Worm (Caenorhabditis elegans) whole organism, L4 larva: ENCODE results near the gene C34D10.5.

Experiments
- R02D3.7 ChIP-seq: fragments of 150-350 bp; sonication (generic microtip); optimal IDR thresholded peaks from 3 replicates; lab custom pipeline; 2014; ENCODE audit warnings: missing biosample characterization, missing genetic modification characterization
- T20F7.1 ChIP-seq: fragments of 200-800 bp; sonication (Bioruptor generic); optimal IDR thresholded peaks from 2 replicates; lab custom pipeline; 2018; ENCODE audit warnings: mild to moderate bottlenecking, missing genetic modification characterization, missing compliant biosample characterization
- Y105C5A.15 ChIP-seq: fragments of 200-800 bp; sonication (Bioruptor generic); IDR thresholded peaks from 2 replicates; pipeline ENCODE4 v1.3.6; 2022; ENCODE audit warnings: missing genetic modification characterization, missing compliant biosample characterization
- Y48G9A.11 ChIP-seq: fragments of 200-800 bp; sonication (Bioruptor generic); IDR thresholded peaks from 2 replicates; pipeline ENCODE4 v1.3.6; 2022; ENCODE audit warnings: missing genetic modification reagents, missing genetic modification characterization, missing compliant biosample characterization
- ZK546.5 ChIP-seq, 2 experiments: sonication (generic microtip); optimal IDR thresholded peaks; 2 replicates each; lab custom pipeline; 2017; ENCODE audit warnings: missing biosample characterization in 2 of 2, missing genetic modification characterization in 2 of 2
- ama-1 ChIP-seq: fragments of 150-350 bp; optimal IDR thresholded peaks from 2 replicates; lab custom pipeline; 2014; ENCODE audit warnings: inconsistent platforms, mixed read lengths
- attf-4 ChIP-seq: sonication (generic microtip); optimal IDR thresholded peaks from 3 replicates; lab custom pipeline; 2017; ENCODE audit warnings: missing biosample characterization, missing genetic modification characterization
- ceh-20 ChIP-seq: fragments of 200-800 bp; sonication (Bioruptor generic); IDR thresholded peaks from 2 replicates; pipeline ENCODE4 v1.3.6; 2022; ENCODE audit warnings: missing genetic modification reagents, missing genetic modification characterization, missing compliant biosample characterization
- ceh-28 ChIP-seq: fragments of 150-350 bp; optimal IDR thresholded peaks from 2 replicates; lab custom pipeline; 2014; ENCODE audit warnings: missing biosample characterization, missing genetic modification reagents, missing genetic modification characterization
- ceh-32 ChIP-seq: sonication (generic microtip); optimal IDR thresholded peaks from 2 replicates; lab custom pipeline; 2016; ENCODE audit warnings: mild to moderate bottlenecking, missing genetic modification characterization, missing compliant biosample characterization; ENCODE audit not compliant: poor library complexity
- daf-12 ChIP-seq: fragments of 150-350 bp; optimal IDR thresholded peaks from 2 replicates; lab custom pipeline; 2014; ENCODE audit warnings: missing biosample characterization, missing genetic modification reagents, missing genetic modification characterization
- daf-16 ChIP-seq, 3 experiments: sonication (generic microtip); optimal IDR thresholded peaks; 2 replicates each; lab custom pipeline; 2016 to 2017; ENCODE audit warnings: missing genetic modification characterization in 3 of 3, missing genetic modification reagents in 3 of 3, mild to moderate bottlenecking in 2 of 3, missing compliant biosample characterization in 2 of 3, missing biosample characterization in 1 of 3, moderate library complexity in 1 of 3
- daf-8 ChIP-seq: fragments of 200-800 bp; sonication (Bioruptor generic); IDR thresholded peaks from 2 replicates; pipeline ENCODE4 v1.3.6; 2022; ENCODE audit warnings: missing genetic modification characterization, missing compliant biosample characterization
- dmd-6 ChIP-seq: fragments of 200-800 bp; sonication (Bioruptor generic); IDR thresholded peaks from 2 replicates; pipeline ENCODE4 v1.3.6; 2022; ENCODE audit warnings: missing genetic modification reagents, missing genetic modification characterization, missing compliant biosample characterization
- dpl-1 ChIP-seq: fragments of 150-350 bp; optimal IDR thresholded peaks from 2 replicates; lab custom pipeline; 2014; ENCODE audit warnings: missing biosample characterization, missing genetic modification reagents, missing genetic modification characterization
- duxl-1 ChIP-seq: sonication (generic microtip); optimal IDR thresholded peaks from 2 replicates; lab custom pipeline; 2016; ENCODE audit warnings: mild to moderate bottlenecking, missing genetic modification characterization, moderate library complexity, missing compliant biosample characterization; ENCODE audit not compliant: poor library complexity
- dve-1 ChIP-seq: sonication (generic microtip); optimal IDR thresholded peaks from 2 replicates; lab custom pipeline; 2017; ENCODE audit warnings: antibody characterized with exemption, mild to moderate bottlenecking, missing genetic modification characterization, missing compliant biosample characterization; ENCODE audit not compliant: insufficient read depth
- fos-1 ChIP-seq: fragments of 150-350 bp; optimal IDR thresholded peaks from 2 replicates; lab custom pipeline; 2014; ENCODE audit warnings: missing biosample characterization, missing genetic modification characterization
- gei-8 ChIP-seq: fragments of 200-800 bp; sonication (Bioruptor generic); optimal IDR thresholded peaks from 2 replicates; lab custom pipeline; 2018; ENCODE audit warnings: mild to moderate bottlenecking, missing genetic modification characterization, missing compliant biosample characterization
- hif-1 ChIP-seq, 2 experiments: sonication (generic microtip); optimal IDR thresholded peaks; 2 replicates each; lab custom pipeline; 2016 to 2017; ENCODE audit warnings: missing compliant biosample characterization in 2 of 2, missing genetic modification characterization in 2 of 2, missing genetic modification reagents in 2 of 2, missing genotype in 2 of 2, mild to moderate bottlenecking in 1 of 2
- lin-1 ChIP-seq: fragments of 200-800 bp; sonication (Bioruptor generic); IDR thresholded peaks from 2 replicates; pipeline ENCODE4 v1.3.6; 2022; ENCODE audit warnings: missing genetic modification reagents, missing genetic modification characterization, missing compliant biosample characterization
- lin-13 ChIP-seq: fragments of 150-350 bp; optimal IDR thresholded peaks from 2 replicates; lab custom pipeline; 2014; ENCODE audit warnings: missing biosample characterization, missing genetic modification reagents, missing genetic modification characterization
- lin-15B ChIP-seq: fragments of 150-350 bp; sonication (generic microtip); optimal IDR thresholded peaks from 3 replicates; lab custom pipeline; 2014; ENCODE audit warnings: missing biosample characterization, missing genetic modification characterization
- madf-9 ChIP-seq: fragments of 200-800 bp; sonication (Bioruptor generic); conservative IDR thresholded peaks from 2 replicates; pipeline ENCODE4 v1.3.6; 2022; ENCODE audit warnings: missing genetic modification reagents, missing genetic modification characterization, missing compliant biosample characterization
- mdt-29 ChIP-seq: fragments of 200-800 bp; sonication (Bioruptor generic); IDR thresholded peaks from 2 replicates; pipeline ENCODE4 v1.3.6; 2022; ENCODE audit warnings: missing genetic modification reagents, missing genetic modification characterization, missing compliant biosample characterization
- mep-1 ChIP-seq: fragments of 150-350 bp; sonication (generic microtip); optimal IDR thresholded peaks from 3 replicates; lab custom pipeline; 2014; ENCODE audit warnings: missing biosample characterization, missing genetic modification characterization
- mes-2 ChIP-seq: sonication (generic microtip); optimal IDR thresholded peaks from 2 replicates; lab custom pipeline; 2016; ENCODE audit warnings: missing genotype, mild to moderate bottlenecking, missing genetic modification characterization, missing compliant biosample characterization; ENCODE audit not compliant: poor library complexity, severe bottlenecking
- mxl-2 ChIP-seq: fragments of 200-800 bp; sonication (Bioruptor generic); conservative IDR thresholded peaks from 2 replicates; pipeline ENCODE4 v1.3.6; 2022; ENCODE audit warnings: missing genetic modification reagents, missing genetic modification characterization, missing compliant biosample characterization
- nhr-28 ChIP-seq: fragments of 150-350 bp; optimal IDR thresholded peaks from 2 replicates; lab custom pipeline; 2014; ENCODE audit warnings: missing biosample characterization, missing genetic modification characterization
- nhr-76 ChIP-seq: fragments of 150-350 bp; optimal IDR thresholded peaks from 2 replicates; lab custom pipeline; 2014; ENCODE audit warnings: missing biosample characterization, missing genetic modification characterization
- php-3 ChIP-seq: fragments of 200-800 bp; sonication (Bioruptor generic); IDR thresholded peaks from 2 replicates; pipeline ENCODE4 v1.3.6; 2022; ENCODE audit warnings: missing genetic modification reagents, missing genetic modification characterization, missing compliant biosample characterization
- pqm-1 ChIP-seq: sonication (generic microtip); optimal IDR thresholded peaks from 2 replicates; lab custom pipeline; 2017; ENCODE audit warnings: missing biosample characterization, missing genetic modification characterization
- rbr-2 ChIP-seq: sonication (generic microtip); optimal IDR thresholded peaks from 2 replicates; lab custom pipeline; 2016; ENCODE audit warnings: missing genotype, missing genetic modification characterization, missing compliant biosample characterization
- skn-1 ChIP-seq: fragments of 150-350 bp; optimal IDR thresholded peaks from 2 replicates; lab custom pipeline; 2014; ENCODE audit warnings: missing biosample characterization, missing genetic modification characterization
- snpc-1.2 ChIP-seq: fragments of 200-800 bp; sonication (Bioruptor generic); IDR thresholded peaks from 2 replicates; pipeline ENCODE4 v1.3.6; 2022; ENCODE audit warnings: missing genetic modification reagents, missing genetic modification characterization, missing compliant biosample characterization
- tra-1 ChIP-seq: fragments of 200-800 bp; sonication (Bioruptor generic); IDR thresholded peaks from 2 replicates; pipeline ENCODE4 v1.3.6; 2022; ENCODE audit warnings: missing genetic modification reagents, missing genetic modification characterization, missing compliant biosample characterization
- unc-130 ChIP-seq: sonication (generic microtip); optimal IDR thresholded peaks from 2 replicates; lab custom pipeline; 2016; ENCODE audit warnings: missing genetic modification reagents, missing genetic modification characterization, missing compliant biosample characterization
- unc-62 ChIP-seq, 3 experiments: fragments of 150-350 bp in 1 of 3; sonication (generic microtip); optimal IDR thresholded peaks in 2 of 3; peaks in 1 of 3; 1 replicate in 1 of 3; 2 replicates in 2 of 3; lab custom pipeline; 2014 to 2017; ENCODE audit warnings: missing biosample characterization in 3 of 3, missing genetic modification characterization in 3 of 3, missing genetic modification reagents in 3 of 3, missing genotype in 1 of 3
- vab-7 ChIP-seq: fragments of 200-800 bp; sonication (Bioruptor generic); IDR thresholded peaks from 2 replicates; pipeline ENCODE4 v1.3.6; 2022; ENCODE audit warnings: missing genetic modification reagents, missing genetic modification characterization, missing compliant biosample characterization
- zag-1 ChIP-seq: fragments of 150-350 bp; optimal IDR thresholded peaks from 2 replicates; lab custom pipeline; 2014; ENCODE audit warnings: missing biosample characterization, missing genetic modification characterization
- zfp-2 ChIP-seq: sonication (generic microtip); optimal IDR thresholded peaks from 2 replicates; lab custom pipeline; 2016; ENCODE audit warnings: mild to moderate bottlenecking, missing genetic modification characterization, missing compliant biosample characterization
- zip-11 ChIP-seq: fragments of 200-800 bp; sonication (Bioruptor generic); IDR thresholded peaks from 2 replicates; pipeline ENCODE4 v1.3.6; 2022; ENCODE audit warnings: missing genetic modification characterization, missing compliant biosample characterization

C34D10.5 gene

DNA sequence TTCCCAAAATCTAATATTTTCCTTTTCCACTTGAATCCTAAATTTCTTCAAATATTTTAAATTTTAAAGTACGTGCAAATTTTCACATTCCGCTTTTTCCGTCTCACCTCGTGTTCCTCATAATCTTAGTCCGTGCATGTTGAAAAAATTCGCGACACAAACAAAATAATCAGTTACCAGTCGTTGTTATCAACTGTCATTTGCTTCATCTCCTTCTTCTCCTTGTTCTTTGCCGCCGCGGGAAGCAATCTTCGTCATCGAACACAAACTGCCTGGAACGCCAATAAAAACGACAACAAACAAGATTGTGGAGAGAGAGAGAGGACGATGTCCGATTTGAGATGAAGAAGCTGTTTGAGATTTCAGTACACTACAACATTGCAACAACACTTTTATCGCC, at the start of gene C34D10.5 (continued):
- TF ChIP-seq mep-1 (tag; lab: Kevin White, UChicago) = no peak
- no peak for TF ChIP-seq lin-1 (GFP tag; lab: Robert Waterston, UW)
- TF ChIP-seq attf-4 (tag; lab: Kevin White, UChicago) = no peak
- TF ChIP-seq rbr-2 (tag; lab: Kevin White, UChicago) = no peak

DNA sequence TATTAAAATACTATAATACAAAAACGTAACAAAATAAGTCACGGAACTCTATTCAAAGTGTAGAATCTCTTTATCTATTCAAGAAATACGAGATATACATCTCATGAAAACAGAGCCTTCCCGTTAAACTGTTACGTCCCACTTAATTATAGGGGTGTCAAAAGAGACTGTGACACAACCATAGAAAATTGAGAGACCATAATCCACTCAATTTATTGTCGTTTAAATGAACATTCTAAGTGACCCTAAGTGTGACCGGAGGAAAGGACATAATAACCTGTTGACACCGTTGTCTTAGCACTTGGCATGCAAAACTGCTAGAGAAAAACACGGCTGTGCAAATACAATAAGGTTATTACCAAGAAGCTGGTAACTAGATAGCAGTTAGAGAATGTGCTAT, 49.3 kb upstream of the C34D10.5 start:
- no peak for TF ChIP-seq ama-1 (lab: Kevin White, UChicago)
- no peak for TF ChIP-seq nhr-76 (tag; lab: Kevin White, UChicago)
- TF ChIP-seq R02D3.7 (tag; lab: Kevin White, UChicago) = no peak
- no peak for TF ChIP-seq madf-9 (GFP tag; lab: Robert Waterston, UW)

DNA sequence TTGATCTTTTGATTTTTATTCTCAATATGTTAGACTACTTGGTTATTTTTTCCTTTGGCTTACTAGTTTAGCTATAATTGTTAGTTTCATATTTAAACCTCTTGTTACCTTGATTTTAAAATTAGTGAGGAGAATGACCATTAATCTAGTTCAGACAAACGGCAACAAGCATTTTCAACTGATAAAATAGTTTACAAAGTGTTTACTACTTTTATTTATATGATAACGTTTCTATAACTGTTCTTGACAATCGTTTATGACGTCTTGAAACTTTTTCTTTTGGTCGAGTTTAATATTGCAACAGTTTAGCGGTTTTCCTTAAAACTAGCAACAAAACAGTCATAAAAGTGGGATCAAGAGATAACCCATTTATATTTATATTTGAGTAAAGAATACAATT, 42.1 kb upstream of the C34D10.5 start:
- no peak for TF ChIP-seq fos-1 (tag; lab: Kevin White, UChicago)
- peak; percentile 35 for TF ChIP-seq pqm-1 (tag; lab: Kevin White, UChicago)
- TF ChIP-seq zip-11 (GFP tag; lab: Robert Waterston, UW) = no peak
- TF ChIP-seq unc-62 (GFP tag; optimal IDR thresholded peaks at IDR 0.05 in 1 of 2; lab: Kevin White, UChicago) = peak in 1 of 2 experiments; percentile 7
- no peak for TF ChIP-seq unc-62 (tag; optimal IDR thresholded peaks at IDR 0.05; lab: Kevin White, UChicago)
- no peak for TF ChIP-seq dmd-6
- no peak for TF ChIP-seq daf-16 (GFP tag; optimal IDR thresholded peaks at IDR 0.05; lab: Kevin White, UChicago)
- peak; percentile 93 for TF ChIP-seq daf-16 (tag; optimal IDR thresholded peaks at IDR 0.05; lab: Kevin White, UChicago)
- TF ChIP-seq lin-13 (GFP tag; lab: Kevin White, UChicago) = no peak
- TF ChIP-seq mdt-29 (GFP tag; lab: Robert Waterston, UW) = no peak
- TF ChIP-seq unc-130 (GFP tag; lab: Kevin White, UChicago) = no peak
- no peak for TF ChIP-seq ZK546.5 (tag; optimal IDR thresholded peaks at IDR 0.05; lab: Kevin White, UChicago)
- no peak for TF ChIP-seq ceh-32
- TF ChIP-seq dve-1 (tag; lab: Kevin White, UChicago) = peak; percentile 23
- TF ChIP-seq tra-1 = no peak
- TF ChIP-seq ceh-28 = no peak

DNA sequence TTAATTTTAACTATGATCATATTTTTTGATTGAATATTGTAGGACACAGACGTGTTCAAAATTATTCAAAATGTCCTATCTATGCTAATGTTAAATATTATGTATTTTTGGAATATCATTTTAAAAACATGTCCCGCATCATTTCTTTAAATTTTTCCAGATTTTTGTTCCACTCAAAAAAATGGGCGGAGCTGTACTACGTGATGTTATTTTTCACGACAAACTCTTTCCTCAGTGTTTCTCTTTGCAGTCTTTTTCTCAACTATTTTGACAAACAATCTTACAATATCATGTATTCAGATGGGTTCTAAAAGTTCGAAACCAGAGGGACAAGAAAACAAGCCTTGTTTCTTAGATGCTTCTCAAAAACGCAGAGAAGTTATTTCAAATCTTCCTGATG, 41.4 kb upstream of the C34D10.5 start, which contains the start of gene F45E1.5:
Gene F45E1.5 (plus strand): TSS at position 301 of the 400 bp plus-strand sequence.
- no peak for TF ChIP-seq lin-13 (GFP tag; lab: Kevin White, UChicago)
- no peak for TF ChIP-seq duxl-1 (tag; lab: Kevin White, UChicago)
- no peak for TF ChIP-seq daf-12 (tag; lab: Kevin White, UChicago)
- no peak for TF ChIP-seq mdt-29 (GFP tag; lab: Robert Waterston, UW)
- TF ChIP-seq nhr-28 (tag; lab: Kevin White, UChicago) = no peak
- no peak for TF ChIP-seq tra-1
- no peak for TF ChIP-seq ceh-28
- TF ChIP-seq zfp-2 (tag; lab: Kevin White, UChicago) = no peak
- TF ChIP-seq mxl-2 (GFP tag; lab: Robert Waterston, UW) = no peak

DNA sequence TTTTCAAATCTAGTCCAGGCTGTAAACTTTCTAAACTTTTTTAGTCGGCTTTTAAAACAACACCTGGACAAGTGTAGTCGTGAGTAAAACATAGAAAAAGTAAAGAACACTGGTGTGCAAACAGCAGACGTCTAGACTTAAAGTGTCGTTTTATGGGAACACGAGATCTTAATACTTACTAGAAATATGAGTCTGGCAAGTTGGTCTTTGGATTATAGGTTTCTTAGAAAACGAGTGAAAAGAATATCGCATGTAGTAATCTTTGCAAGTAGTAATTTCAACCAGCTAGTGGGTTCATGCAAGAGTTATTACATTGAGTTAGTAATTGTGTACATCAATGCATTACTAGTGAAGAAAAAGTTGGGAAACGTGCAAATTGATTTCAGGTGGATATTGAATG, 40.4 kb upstream of the C34D10.5 start:
- TF ChIP-seq hif-1 (tag; optimal IDR thresholded peaks at IDR 0.05; lab: Kevin White, UChicago) = no peak
- TF ChIP-seq skn-1 (tag; lab: Kevin White, UChicago) = no peak
- TF ChIP-seq zag-1 = no peak
- no peak for TF ChIP-seq mxl-2 (GFP tag; lab: Robert Waterston, UW)
- TF ChIP-seq Y105C5A.15 (GFP tag; lab: Robert Waterston, UW) = no peak
- no peak for TF ChIP-seq mep-1 (tag; lab: Kevin White, UChicago)
- no peak for TF ChIP-seq lin-15B
- TF ChIP-seq daf-12 (tag; lab: Kevin White, UChicago) = no peak
- no peak for TF ChIP-seq daf-8 (GFP tag; lab: Robert Waterston, UW)
- no peak for TF ChIP-seq ceh-28
- TF ChIP-seq vab-7 = no peak
- TF ChIP-seq Y48G9A.11 (GFP tag; lab: Robert Waterston, UW) = no peak
- TF ChIP-seq gei-8 (GFP tag; lab: Kevin White, UChicago) = no peak
- no peak for TF ChIP-seq snpc-1.2 (GFP tag; lab: Robert Waterston, UW)
- no peak for TF ChIP-seq dmd-6
- TF ChIP-seq T20F7.1 (GFP tag; lab: Kevin White, UChicago) = no peak
- no peak for TF ChIP-seq ceh-20
- no peak for TF ChIP-seq mes-2 (tag; lab: Kevin White, UChicago)
- no peak for TF ChIP-seq dpl-1 (GFP tag; lab: Kevin White, UChicago)
- TF ChIP-seq php-3 (GFP tag; lab: Robert Waterston, UW) = no peak
- TF ChIP-seq, all 104 proteins: peak for 0
